Fruit fly (Drosophila melanogaster): Measurements from ENCODE around the gene nmo.

dm6 chr3L:8044867-8045362, 66.1 kb downstream of the nmo start:
- no peak for TF ChIP-seq h (optimal IDR thresholded peaks at IDR 0.05)
- no peak for TF ChIP-seq psq (optimal IDR thresholded peaks at IDR 0.05)
- TF ChIP-seq Sin3A (optimal IDR thresholded peaks at IDR 0.05): no peak
- no peak for TF ChIP-seq ttk (optimal IDR thresholded peaks at IDR 0.05)
- TF ChIP-seq Myc (optimal IDR thresholded peaks at IDR 0.05): no peak
- no peak for TF ChIP-seq insv (optimal IDR thresholded peaks at IDR 0.05)
